Fruit fly (Drosophila melanogaster): ENCODE results near the gene CG45122.

Gene CG45122

DNA sequence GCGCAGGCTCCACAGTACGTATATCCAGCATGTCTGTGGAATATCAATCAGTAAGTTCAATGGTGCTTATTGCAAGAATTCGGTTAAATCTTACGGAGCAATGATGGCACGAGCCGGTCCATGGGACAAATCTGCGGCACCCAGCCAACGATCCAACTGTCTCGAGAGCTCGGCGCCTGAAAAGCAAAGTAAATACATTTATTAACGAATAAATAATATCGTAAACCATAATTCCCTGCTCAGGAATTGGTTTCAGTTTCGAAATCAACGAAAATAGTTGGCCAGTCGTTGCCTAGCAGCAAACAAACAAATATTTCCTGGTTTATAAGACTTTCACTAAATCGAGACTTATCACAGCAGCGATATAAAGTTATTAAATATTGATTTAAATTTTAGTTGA, 34.4 kb upstream of the CG45122 start, which contains the start of gene CG11656:
TSS of gene CG11656 (plus strand) at position 301 of the 400 bp plus-strand sequence.
- TF ChIP-seq Hr51 (GFP tag; optimal IDR thresholded peaks at IDR 0.05) (no peak), gsb-n (tag; optimal IDR thresholded peaks at IDR 0.05) (no peak), Hmr (GFP tag; optimal IDR thresholded peaks at IDR 0.05) (no peak), CoRest (tag; optimal IDR thresholded peaks at IDR 0.05) (no peak), Ada2b (GFP tag; IDR thresholded peaks at IDR 0.05) (no peak)

DNA sequence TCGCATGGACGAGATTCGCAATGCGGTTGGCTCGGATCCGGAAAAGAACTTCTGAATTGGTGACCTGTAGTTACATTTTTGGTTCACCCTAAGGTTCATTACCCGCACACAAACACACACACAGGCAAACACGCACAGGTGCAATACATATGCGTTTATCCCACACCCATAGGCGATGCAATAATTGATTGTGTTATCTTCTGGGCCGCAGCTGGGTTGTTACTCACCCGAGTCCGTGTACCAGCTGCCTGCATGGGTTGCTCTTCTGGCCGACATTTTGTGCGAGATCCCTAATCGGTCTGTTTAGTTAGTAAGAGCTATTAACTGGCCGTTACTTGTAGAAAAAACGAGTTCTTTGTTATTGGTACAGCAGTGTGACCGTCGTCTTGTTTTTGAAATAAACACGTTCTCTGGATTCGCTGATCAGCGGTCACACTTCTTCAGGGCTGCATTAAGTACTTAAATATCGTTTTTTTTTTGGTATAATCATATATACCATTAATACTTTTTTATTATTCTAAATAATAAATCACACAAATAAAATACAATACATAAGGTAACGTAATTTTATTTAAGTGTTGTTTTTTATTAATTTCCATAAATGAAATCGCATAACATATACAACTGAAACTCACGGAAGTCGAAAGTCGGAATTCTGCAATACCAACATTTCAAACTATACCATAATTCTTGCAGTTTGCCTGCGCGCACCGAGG, 32.9 kb upstream of the CG45122 start, which contains the start of gene CG8031:
TSS of gene CG8031 (minus strand) at position 406 of the 716 bp plus-strand sequence.
- no peak for TF ChIP-seq Poxn (GFP tag; IDR thresholded peaks at IDR 0.05)
- TF ChIP-seq Dad (GFP tag; optimal IDR thresholded peaks at IDR 0.05): no peak
- TF ChIP-seq CG7928 (GFP tag; optimal IDR thresholded peaks at IDR 0.05): peak; percentile 90
- TF ChIP-seq CG4820 (GFP tag; optimal IDR thresholded peaks at IDR 0.05): no peak
- no peak for TF ChIP-seq pros (GFP tag; optimal IDR thresholded peaks at IDR 0.05)
- 0 out of 4 replicates have a peak, but pooled peaks have one; percentile 17 for TF ChIP-seq Dll (GFP tag; IDR thresholded peaks at IDR 0.05; ENCODE audit: partially characterized antibody)
- peak; percentile 54 for TF ChIP-seq CG3847 (GFP tag; IDR thresholded peaks at IDR 0.05)
- no peak for TF ChIP-seq en (GFP tag; optimal IDR thresholded peaks at IDR 0.05)
- peak; percentile 55; the same call in 1 of the 2 replicates for TF ChIP-seq sna (GFP tag; IDR thresholded peaks at IDR 0.05; ENCODE audit: partially characterized antibody)
- no peak for TF ChIP-seq CG10654 (GFP tag; optimal IDR thresholded peaks at IDR 0.05)
- no peak for TF ChIP-seq grn (GFP tag; optimal IDR thresholded peaks at IDR 0.05)
- peak; percentile 17 for TF ChIP-seq CG2712 (tag; optimal IDR thresholded peaks at IDR 0.05)
- TF ChIP-seq CkIIα-i1 (GFP tag; IDR thresholded peaks at IDR 0.05): no peak
- no peak for TF ChIP-seq bcd (GFP tag; optimal IDR thresholded peaks at IDR 0.05)
- TF ChIP-seq CG10979 (tag; optimal IDR thresholded peaks at IDR 0.05): peak; percentile 11
- TF ChIP-seq CG12391 (tag; optimal IDR thresholded peaks at IDR 0.05): peak; percentile 41
- no peak for TF ChIP-seq ap (GFP tag; IDR thresholded peaks at IDR 0.05)
- TF ChIP-seq CG14710 (tag; optimal IDR thresholded peaks at IDR 0.05): peak; percentile 83
- peak; percentile 52 for TF ChIP-seq Dp (GFP tag; optimal IDR thresholded peaks at IDR 0.05)
- TF ChIP-seq CG15269 (tag; optimal IDR thresholded peaks at IDR 0.05): no peak
- no peak for TF ChIP-seq HmgZ (tag; optimal IDR thresholded peaks at IDR 0.05)
- no peak for TF ChIP-seq NFAT (GFP tag; IDR thresholded peaks at IDR 0.05)
- peak; percentile 58 for TF ChIP-seq CG4617 (GFP tag; optimal IDR thresholded peaks at IDR 0.05; ENCODE audit: borderline replicate concordance)
- TF ChIP-seq onecut (GFP tag; IDR thresholded peaks at IDR 0.05): no peak
- TF ChIP-seq lmd (GFP tag; IDR thresholded peaks at IDR 0.05): no peak
- no peak for TF ChIP-seq CG17912 (GFP tag; optimal IDR thresholded peaks at IDR 0.05)
- peak; percentile 78 for TF ChIP-seq CG12659 (GFP tag; optimal IDR thresholded peaks at IDR 0.05)
- TF ChIP-seq esg (GFP tag; conservative IDR thresholded peaks at IDR 0.05): no peak
- TF ChIP-seq Stat92E (GFP tag; optimal IDR thresholded peaks at IDR 0.05): no peak
- TF ChIP-seq CG11695 (GFP tag; IDR thresholded peaks at IDR 0.05): no peak
- 0 out of 3 replicates have a peak, but pooled peaks have one; percentile 18 for TF ChIP-seq CG14050 (GFP tag; IDR thresholded peaks at IDR 0.05)
- no peak for TF ChIP-seq CG9437 (GFP tag; optimal IDR thresholded peaks at IDR 0.05)
- TF ChIP-seq chinmo (GFP tag; IDR thresholded peaks at IDR 0.05; ENCODE audit: partially characterized antibody): peak; percentile 91; the same call in 3 of the 4 replicates
- TF ChIP-seq CG10321 (GFP tag; IDR thresholded peaks at IDR 0.05): 0 out of 2 replicates have a peak, but pooled peaks have one; percentile 16
- TF ChIP-seq z (GFP tag; IDR thresholded peaks at IDR 0.05): no peak
- TF ChIP-seq Hand (GFP tag; optimal IDR thresholded peaks at IDR 0.05): no peak
- peak in 1 of 2 experiments; percentile 5 for TF ChIP-seq tll (GFP tag; optimal IDR thresholded peaks at IDR 0.05)
- no peak for TF ChIP-seq CG1233 (GFP tag; optimal IDR thresholded peaks at IDR 0.05)
- TF ChIP-seq Ets97D (GFP tag; optimal IDR thresholded peaks at IDR 0.05): peak; percentile 16
- 0 out of 2 replicates have a peak, but pooled peaks have one; percentile 17 for TF ChIP-seq Bgb (GFP tag; IDR thresholded peaks at IDR 0.05; ENCODE audit: partially characterized antibody)
- no peak for TF ChIP-seq Usf (GFP tag; optimal IDR thresholded peaks at IDR 0.05)
